Worm (Caenorhabditis elegans) whole organism, L3 larva: Measurements from ENCODE around the gene kbp-1.

ENCODE experiments used
- R02D3.7 ChIP-seq: fragments of 150-350 bp; optimal IDR thresholded peaks from 2 replicates; lab custom pipeline; 2014; ENCODE audit warnings: missing biosample characterization, missing genetic modification characterization
- aly-2 ChIP-seq: fragments of 150-350 bp; optimal IDR thresholded peaks from 2 replicates; lab custom pipeline; 2014; ENCODE audit warnings: missing biosample characterization, missing genetic modification characterization
- ama-1 ChIP-seq: fragments of 150-350 bp; optimal IDR thresholded peaks from 2 replicates; lab custom pipeline; 2018
- ceh-16 ChIP-seq: sonication (generic microtip); optimal IDR thresholded peaks from 2 replicates; lab custom pipeline; 2017; ENCODE audit warnings: missing biosample characterization, missing genetic modification characterization
- ceh-28 ChIP-seq: fragments of 150-350 bp; optimal IDR thresholded peaks from 2 replicates; lab custom pipeline; 2014; ENCODE audit warnings: missing biosample characterization, missing genetic modification reagents, missing genetic modification characterization
- ceh-82 ChIP-seq: fragments of 150-350 bp; optimal IDR thresholded peaks from 2 replicates; lab custom pipeline; 2014; ENCODE audit warnings: missing biosample characterization, missing genetic modification characterization
- daf-12 ChIP-seq: fragments of 150-350 bp; optimal IDR thresholded peaks from 2 replicates; lab custom pipeline; 2014; ENCODE audit warnings: missing biosample characterization, missing genetic modification reagents, missing genetic modification characterization
- egl-27 ChIP-seq: sonication (generic microtip); optimal IDR thresholded peaks from 4 replicates; lab custom pipeline; 2017; ENCODE audit warnings: missing biosample characterization, missing genetic modification reagents, missing genetic modification characterization
- elt-1 ChIP-seq: fragments of 150-350 bp; optimal IDR thresholded peaks from 2 replicates; lab custom pipeline; 2014; ENCODE audit warnings: missing biosample characterization, missing genetic modification characterization
- elt-2 ChIP-seq: sonication (generic microtip); optimal IDR thresholded peaks from 2 replicates; lab custom pipeline; 2016; ENCODE audit warnings: missing genetic modification reagents, mild to moderate bottlenecking, missing genetic modification characterization, missing compliant biosample characterization
- elt-3 ChIP-seq, 3 experiments: fragments of 150-350 bp in 1 of 3; sonication (generic microtip) in 2 of 3; optimal IDR thresholded peaks; 2 replicates in 2 of 3; 4 replicates in 1 of 3; lab custom pipeline; 2014 to 2017; ENCODE audit warnings: missing biosample characterization in 3 of 3, missing genetic modification characterization in 3 of 3
- eor-1 ChIP-seq, 2 experiments: fragments of 150-350 bp; optimal IDR thresholded peaks; 2 replicates each; lab custom pipeline; 2014 to 2018; ENCODE audit warnings: missing biosample characterization in 2 of 2, missing genetic modification characterization in 2 of 2
- fkh-2 ChIP-seq: fragments of 150-350 bp; optimal IDR thresholded peaks from 2 replicates; lab custom pipeline; 2014; ENCODE audit warnings: missing biosample characterization, missing genetic modification reagents, missing genetic modification characterization
- hmg-11 ChIP-seq: sonication (generic microtip); optimal IDR thresholded peaks from 2 replicates; lab custom pipeline; 2016; ENCODE audit warnings: missing genetic modification characterization, missing compliant biosample characterization
- jun-1 ChIP-seq: fragments of 150-350 bp; optimal IDR thresholded peaks from 2 replicates; lab custom pipeline; 2014; ENCODE audit warnings: missing biosample characterization, missing genetic modification reagents, missing genetic modification characterization
- lin-15B ChIP-seq: fragments of 150-350 bp; optimal IDR thresholded peaks from 2 replicates; lab custom pipeline; 2014; ENCODE audit warnings: missing biosample characterization, missing genetic modification characterization
- lin-39 ChIP-seq: fragments of 150-350 bp; optimal IDR thresholded peaks from 2 replicates; lab custom pipeline; 2018; ENCODE audit warnings: missing biosample characterization, missing genetic modification reagents, missing genetic modification characterization
- lsy-12 ChIP-seq: sonication (generic microtip); optimal IDR thresholded peaks from 2 replicates; lab custom pipeline; 2016; ENCODE audit warnings: mild to moderate bottlenecking, missing genetic modification characterization, missing compliant biosample characterization
- mdl-1 ChIP-seq: fragments of 150-350 bp; optimal IDR thresholded peaks from 2 replicates; lab custom pipeline; 2014; ENCODE audit warnings: missing biosample characterization, missing genetic modification characterization
- mml-1 ChIP-seq: fragments of 150-350 bp; sonication (generic microtip); optimal IDR thresholded peaks from 3 replicates; lab custom pipeline; 2014; ENCODE audit warnings: missing biosample characterization, missing genetic modification characterization
- nfya-1 ChIP-seq: sonication (generic microtip); optimal IDR thresholded peaks from 2 replicates; lab custom pipeline; 2017; ENCODE audit warnings: missing genetic modification characterization, mild to moderate bottlenecking, missing compliant biosample characterization, antibody characterized with exemption, moderate library complexity; ENCODE audit not compliant: insufficient read depth
- nhr-12 ChIP-seq: fragments of 150-350 bp; optimal IDR thresholded peaks from 2 replicates; lab custom pipeline; 2014; ENCODE audit warnings: missing biosample characterization, missing genetic modification characterization
- nhr-23 ChIP-seq: fragments of 150-350 bp; optimal IDR thresholded peaks from 2 replicates; lab custom pipeline; 2014; ENCODE audit warnings: missing biosample characterization, missing genetic modification reagents, missing genetic modification characterization
- nhr-25 ChIP-seq: sonication (generic microtip); optimal IDR thresholded peaks from 2 replicates; lab custom pipeline; 2017; ENCODE audit warnings: missing biosample characterization, missing genetic modification characterization
- nhr-28 ChIP-seq: fragments of 150-350 bp; optimal IDR thresholded peaks from 2 replicates; lab custom pipeline; 2014; ENCODE audit warnings: missing biosample characterization, missing genetic modification characterization
- nhr-43 ChIP-seq: sonication (generic microtip); optimal IDR thresholded peaks from 2 replicates; lab custom pipeline; 2016; ENCODE audit warnings: mild to moderate bottlenecking, missing genetic modification characterization, missing compliant biosample characterization; ENCODE audit not compliant: poor library complexity, severe bottlenecking
- nhr-76 ChIP-seq: fragments of 150-350 bp; sonication (generic microtip); optimal IDR thresholded peaks from 5 replicates; lab custom pipeline; 2014; ENCODE audit warnings: missing biosample characterization, missing genetic modification characterization
- pha-4 ChIP-seq: fragments of 150-350 bp; optimal IDR thresholded peaks from 2 replicates; lab custom pipeline; 2014; ENCODE audit warnings: missing biosample characterization, missing genetic modification reagents, missing genetic modification characterization
- pqm-1 ChIP-seq: fragments of 150-350 bp; optimal IDR thresholded peaks from 2 replicates; lab custom pipeline; 2017; ENCODE audit warnings: missing biosample characterization, missing genetic modification characterization, inconsistent platforms
- skn-1 ChIP-seq: fragments of 150-350 bp; optimal IDR thresholded peaks from 2 replicates; lab custom pipeline; 2014; ENCODE audit warnings: missing biosample characterization, missing genetic modification characterization
- snpc-4 ChIP-seq: fragments of 150-350 bp; optimal IDR thresholded peaks from 2 replicates; lab custom pipeline; 2014; ENCODE audit warnings: missing biosample characterization, missing genetic modification characterization
- tbx-2 ChIP-seq: sonication (generic microtip); optimal IDR thresholded peaks from 2 replicates; lab custom pipeline; 2016; ENCODE audit warnings: mild to moderate bottlenecking, missing genetic modification characterization, missing compliant biosample characterization
- unc-39 ChIP-seq: sonication (generic microtip); optimal IDR thresholded peaks from 4 replicates; lab custom pipeline; 2017; ENCODE audit warnings: missing biosample characterization, missing genetic modification characterization
- unc-62 ChIP-seq: fragments of 150-350 bp; sonication (generic microtip); optimal IDR thresholded peaks from 4 replicates; lab custom pipeline; 2014; ENCODE audit warnings: missing biosample characterization, missing genetic modification reagents, missing genetic modification characterization
- ztf-4 ChIP-seq: fragments of 150-350 bp; optimal IDR thresholded peaks from 2 replicates; lab custom pipeline; 2014; ENCODE audit warnings: missing biosample characterization, missing genetic modification characterization

The kbp-1 gene

DNA sequence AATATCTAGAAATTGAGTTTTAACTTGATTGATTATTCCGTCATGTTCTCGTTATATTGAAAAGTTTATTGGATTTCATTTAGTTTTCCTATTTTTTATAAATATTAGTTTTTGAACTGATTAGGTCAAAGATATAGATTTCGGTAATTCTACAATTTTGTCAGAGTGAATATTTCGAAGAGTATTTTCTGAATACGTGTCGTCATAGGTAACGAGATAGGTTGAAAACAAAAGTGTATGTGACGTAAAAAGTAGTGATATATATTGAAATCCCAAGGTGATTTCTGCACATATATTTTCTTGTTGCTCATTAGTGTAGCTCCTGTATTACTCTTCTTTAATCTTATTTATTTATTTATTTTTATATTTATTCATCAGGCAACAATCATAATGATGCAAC is 11.4 kb downstream of the kbp-1 start, which contains the start of gene K04C2.7:
Gene K04C2.7 (plus strand): TSS at position 301 of the 400 bp plus-strand sequence.
- TF ChIP-seq ama-1 (lab: Kevin White, UChicago) (no peak), ceh-82 (tag; lab: Kevin White, UChicago) (no peak)
- TF ChIP-seq, all 47 proteins: peak for 0

DNA sequence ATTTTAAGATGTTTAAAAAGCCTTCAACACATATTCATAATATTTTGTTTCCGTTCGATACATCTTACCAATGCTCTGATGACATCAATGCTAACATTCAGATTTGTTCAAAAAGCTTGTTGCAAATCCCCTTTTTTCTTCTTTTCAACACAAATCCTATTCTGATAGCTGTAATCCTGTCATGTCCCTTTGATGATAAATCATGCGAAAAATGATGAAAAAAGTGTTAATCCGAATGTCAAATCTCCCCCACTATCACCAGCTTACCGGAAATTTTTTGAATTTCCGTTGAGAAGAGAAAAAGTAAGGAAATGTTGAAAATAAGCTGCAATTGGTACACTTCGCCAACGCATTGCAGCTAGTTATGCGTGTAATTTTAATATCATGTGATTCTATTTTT is 12.3 kb downstream of the kbp-1 start:
- TF ChIP-seq ceh-16 (tag; lab: Kevin White, UChicago) (no peak), lin-15B (tag; lab: Kevin White, UChicago) (no peak), mml-1 (no peak), nhr-12 (tag; lab: Kevin White, UChicago) (no peak), jun-1 (tag; lab: Kevin White, UChicago) (no peak)

DNA sequence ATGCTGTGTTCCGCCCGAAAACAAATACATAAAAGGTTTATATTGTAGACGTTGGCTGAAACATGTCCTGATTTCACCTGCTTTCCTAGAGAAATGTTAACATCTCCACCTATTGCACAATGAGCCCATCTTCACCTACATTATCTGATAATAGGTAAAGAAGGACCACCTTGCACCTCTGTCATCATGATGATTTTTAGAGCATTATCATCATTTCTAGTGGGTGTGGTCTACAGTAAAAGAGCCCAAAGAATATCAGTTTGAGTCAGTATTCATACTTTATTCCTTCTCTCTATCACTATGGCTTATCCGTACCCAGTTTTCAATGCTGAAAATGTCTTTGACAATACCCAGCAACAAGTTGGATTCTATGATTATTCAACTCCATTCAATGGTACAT is 14.8 kb downstream of the kbp-1 start, which contains the start of gene med-2:
Gene med-2 (plus strand): TSS at position 301 of the 400 bp plus-strand sequence.
- no peak for TF ChIP-seq jun-1 (tag; lab: Kevin White, UChicago)
- TF ChIP-seq eor-1 (tag; optimal IDR thresholded peaks at IDR 0.05; lab: Kevin White, UChicago), result no peak
- no peak for TF ChIP-seq nhr-25 (tag; lab: Kevin White, UChicago)
- TF ChIP-seq ceh-28 (tag; lab: Kevin White, UChicago), result no peak
- TF ChIP-seq, all 47 proteins: peak for 0

DNA sequence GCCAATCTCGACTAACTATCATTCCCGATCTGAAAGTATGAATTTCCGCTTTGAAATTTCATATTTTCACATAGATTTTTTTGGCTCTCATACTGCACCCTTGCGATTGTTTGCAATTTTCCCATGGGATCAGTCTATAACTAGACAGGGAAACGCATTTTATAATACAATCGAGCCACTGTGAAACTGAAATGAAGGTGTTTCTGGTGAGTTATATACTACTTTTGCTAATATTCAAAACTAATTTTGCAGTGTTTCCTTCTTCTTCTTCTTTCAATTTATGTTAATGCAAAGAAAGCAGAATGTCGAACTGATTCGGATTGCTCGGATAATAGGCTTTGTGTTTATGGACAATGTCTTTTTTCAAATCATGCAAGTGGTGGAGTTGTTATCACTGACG is 16.5 kb downstream of the kbp-1 start:
- TF ChIP-seq nhr-23 (tag; lab: Kevin White, UChicago) (no peak), elt-2 (tag; lab: Kevin White, UChicago) (no peak), fkh-2 (tag; lab: Kevin White, UChicago) (no peak), lin-39 (no peak), aly-2 (no peak), lin-15B (tag; lab: Kevin White, UChicago) (no peak), nhr-76 (no peak), ceh-28 (tag; lab: Kevin White, UChicago) (no peak), daf-12 (tag; lab: Kevin White, UChicago) (no peak), unc-62 (GFP tag; lab: Kevin White, UChicago) (no peak), skn-1 (tag; lab: Kevin White, UChicago) (no peak), egl-27 (no peak), nhr-28 (tag; lab: Kevin White, UChicago) (no peak), ceh-16 (tag; lab: Kevin White, UChicago) (no peak), nhr-12 (tag; lab: Kevin White, UChicago) (no peak), nfya-1 (no peak), R02D3.7 (tag; lab: Kevin White, UChicago) (no peak), mml-1 (no peak), elt-1 (no peak)

DNA sequence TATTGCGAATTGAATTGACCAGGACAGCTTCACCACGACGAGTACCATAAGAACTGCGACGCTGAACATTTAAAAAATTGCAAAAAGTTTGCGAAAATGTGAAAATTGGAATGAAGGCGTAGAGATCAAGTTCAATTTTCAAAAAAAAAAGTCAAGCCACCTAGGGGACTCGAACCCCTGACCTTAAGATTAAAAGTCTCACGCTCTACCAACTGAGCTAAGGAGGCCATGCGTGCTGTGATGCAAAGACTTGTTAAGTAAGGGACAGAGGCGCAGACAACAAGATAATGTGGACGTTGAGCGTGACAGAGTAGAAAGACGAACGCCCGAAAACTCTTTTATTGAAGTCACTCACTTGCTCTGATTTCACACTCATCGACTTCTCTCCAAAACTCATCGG is 18.1 kb downstream of the kbp-1 start:
- TF ChIP-seq lin-15B (tag; lab: Kevin White, UChicago) (peak; percentile 32), elt-2 (tag; lab: Kevin White, UChicago) (peak; percentile 35), R02D3.7 (tag; lab: Kevin White, UChicago) (peak; percentile 45), tbx-2 (tag; lab: Kevin White, UChicago) (peak; percentile 28), pqm-1 (tag; lab: Kevin White, UChicago) (peak; percentile 33), ama-1 (lab: Kevin White, UChicago) (peak; percentile 18), nhr-25 (tag; lab: Kevin White, UChicago) (no peak), daf-12 (tag; lab: Kevin White, UChicago) (no peak), lsy-12 (tag; lab: Kevin White, UChicago) (peak; percentile 67), snpc-4 (tag; lab: Kevin White, UChicago) (no peak), egl-27 (peak; percentile 32), nhr-43 (tag; lab: Kevin White, UChicago) (peak; percentile 25), elt-3 (tag; optimal IDR thresholded peaks at IDR 0.05; lab: Kevin White, UChicago) (peak in 1 of 3 experiments; percentile 59), hmg-11 (peak; percentile 89), lin-39 (peak; percentile 53), unc-39 (tag; lab: Kevin White, UChicago) (no peak), nfya-1 (peak; percentile 67)

DNA sequence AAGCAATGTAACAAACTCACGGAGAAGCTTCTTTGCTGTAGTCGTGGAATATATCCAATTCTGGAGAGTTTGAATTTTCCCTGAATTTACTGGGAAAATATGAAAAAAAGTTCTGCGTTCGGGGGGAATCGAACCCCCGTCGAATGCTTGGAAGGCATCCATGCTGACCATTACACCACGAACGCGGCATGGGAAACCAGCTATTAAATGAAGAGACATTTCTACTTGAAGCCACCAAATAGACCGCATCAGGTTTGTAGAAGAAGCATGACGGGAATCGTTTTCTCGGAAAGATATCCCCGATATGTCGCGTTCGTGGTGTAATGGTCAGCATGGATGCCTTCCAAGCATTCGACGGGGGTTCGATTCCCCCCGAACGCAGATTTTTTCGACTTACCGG is 19.1 kb downstream of the kbp-1 start:
- TF ChIP-seq elt-2 (tag; lab: Kevin White, UChicago), result peak; percentile 4
- TF ChIP-seq mml-1, result no peak
- TF ChIP-seq tbx-2 (tag; lab: Kevin White, UChicago), result peak; percentile 28
- peak; percentile 37 for TF ChIP-seq hmg-11
- TF ChIP-seq nhr-23 (tag; lab: Kevin White, UChicago), result peak; percentile 29
- peak; percentile 66 for TF ChIP-seq lsy-12 (tag; lab: Kevin White, UChicago)
- peak; percentile 75 for TF ChIP-seq nhr-43 (tag; lab: Kevin White, UChicago)
- no peak for TF ChIP-seq ztf-4 (tag; lab: Kevin White, UChicago)
- peak; percentile 39 for TF ChIP-seq nfya-1
- peak; percentile 69 for TF ChIP-seq nhr-25 (tag; lab: Kevin White, UChicago)
- peak; percentile 4 for TF ChIP-seq pqm-1 (tag; lab: Kevin White, UChicago)
- peak; percentile 46 for TF ChIP-seq pha-4 (tag; lab: Kevin White, UChicago)
- TF ChIP-seq mdl-1 (tag; lab: Kevin White, UChicago), result no peak
